Fruit fly (Drosophila melanogaster) whole organism, larva: Measurements from ENCODE around the gene Myt1.
A peak's percentile ranks its signal among the peaks of the same experiment; 100 is the strongest.

Experiments used
- noc ChIP-seq: fragments of 200-800 bp; sonication (Bioruptor generic); optimal IDR thresholded peaks from 3 replicates; lab custom pipeline; 2019; ENCODE audit warnings: missing biosample characterization, mild to moderate bottlenecking, missing genetic modification characterization, moderate library complexity

Gene Myt1

dm6 chr3L:5770817-5771425, 8.5 kb downstream of the Myt1 start:
- peak; percentile 96 for TF ChIP-seq noc

DNA sequence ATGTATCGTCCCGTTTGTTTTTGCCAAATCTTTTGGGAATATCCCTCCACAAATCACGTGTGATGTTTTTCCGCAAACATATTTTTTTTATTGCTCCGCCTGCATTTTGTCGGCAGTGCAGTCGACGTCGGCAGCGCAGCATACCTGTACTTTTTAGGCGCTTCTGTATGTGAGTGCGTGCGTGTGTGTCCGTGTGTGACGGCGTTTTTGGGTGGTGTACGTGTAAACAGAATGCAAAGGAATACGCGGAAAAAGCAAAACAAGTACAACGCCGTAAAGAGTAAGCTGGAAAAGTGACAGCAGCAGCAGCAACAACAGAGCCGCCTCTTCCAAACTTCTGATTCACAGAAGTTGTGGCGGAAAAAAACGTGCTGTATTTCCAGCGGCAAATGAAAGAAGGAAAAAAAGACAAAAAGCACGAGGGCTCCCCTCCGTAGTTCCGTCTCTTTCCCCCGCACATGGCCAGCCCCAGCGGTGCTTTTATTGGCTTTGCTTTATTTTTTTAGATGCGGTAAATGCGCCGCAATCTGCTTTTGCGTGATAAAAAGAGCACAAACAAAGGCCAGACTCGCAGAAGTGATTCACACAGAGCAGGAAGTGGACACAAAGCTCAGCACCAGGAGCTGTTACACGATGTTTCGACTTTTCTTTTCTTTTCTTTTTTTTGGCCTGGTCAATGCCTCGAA, 9.1 kb downstream of the Myt1 start:
- TF ChIP-seq noc: no peak

dm6 chr3L:5768532-5769497, 10.6 kb downstream of the Myt1 start, which contains the start of the genes Ppat-Dpck and scny:
Gene Ppat-Dpck, minus strand, starts transcription at chr3L:5768794.
Gene scny, plus strand, starts transcription at chr3L:5769002.
- TF ChIP-seq noc: peak; percentile 17

DNA sequence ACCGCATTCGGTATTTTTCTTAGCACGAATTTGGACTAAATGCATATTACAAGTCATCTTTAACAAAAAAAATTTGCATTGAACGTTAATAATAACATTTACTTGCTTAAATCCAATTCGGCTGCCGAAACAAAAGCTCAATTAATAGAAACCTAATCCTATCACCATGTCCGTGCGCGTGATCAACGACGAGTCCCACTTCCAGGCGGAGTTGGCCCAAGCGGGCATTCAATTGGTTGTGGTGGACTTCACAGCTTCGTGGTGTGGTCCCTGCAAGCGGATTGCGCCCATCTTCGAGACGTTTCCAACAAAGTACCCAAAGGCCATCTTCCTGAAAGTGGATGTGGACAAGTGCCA, 13.6 kb downstream of the Myt1 start, which contains the start of gene Txl:
Gene Txl, plus strand, starts transcription at position 3 of the 357 bp plus-strand sequence.
- TF ChIP-seq noc: no peak

dm6 chr3L:5764922-5765843, 14.2 kb downstream of the Myt1 start, which contains the start of gene CG10576:
Gene CG10576, minus strand, starts transcription at chr3L:5765702.
- no peak for TF ChIP-seq noc

DNA sequence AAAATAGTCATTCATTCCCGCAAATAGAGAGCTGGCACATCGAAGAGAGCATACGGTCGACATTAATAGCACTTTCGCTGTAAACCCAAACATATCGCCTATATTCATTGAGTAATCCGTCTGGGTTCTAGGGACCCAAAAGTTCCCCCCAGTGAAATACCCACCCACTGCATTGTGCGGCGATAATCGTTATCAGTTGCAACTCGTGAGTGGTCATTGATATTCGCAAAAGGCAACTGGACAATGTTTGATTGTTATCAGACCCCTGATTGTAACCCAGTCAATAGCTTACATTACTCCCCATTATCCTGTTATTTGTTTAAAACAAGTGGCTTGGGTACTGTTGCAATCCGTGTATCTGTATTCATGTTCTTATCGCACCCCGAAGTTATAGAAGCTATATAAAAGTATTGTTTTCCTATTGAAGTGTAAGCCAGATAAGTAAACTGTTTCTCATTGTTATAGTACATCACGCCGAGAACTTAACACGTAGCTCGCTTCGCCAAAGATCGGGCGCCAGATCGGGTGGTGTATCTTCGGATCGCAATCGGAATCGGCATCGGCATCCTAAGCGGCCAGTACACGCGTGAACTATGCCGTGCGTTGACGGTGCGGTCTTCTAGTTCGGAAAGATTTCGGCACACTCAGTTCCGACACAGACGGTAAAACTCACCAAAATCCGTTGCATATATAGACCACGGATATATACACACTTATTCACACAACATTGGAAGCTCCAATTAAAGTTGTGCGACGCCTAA, 25.6 kb downstream of the Myt1 start:
- TF ChIP-seq noc: no peak

DNA sequence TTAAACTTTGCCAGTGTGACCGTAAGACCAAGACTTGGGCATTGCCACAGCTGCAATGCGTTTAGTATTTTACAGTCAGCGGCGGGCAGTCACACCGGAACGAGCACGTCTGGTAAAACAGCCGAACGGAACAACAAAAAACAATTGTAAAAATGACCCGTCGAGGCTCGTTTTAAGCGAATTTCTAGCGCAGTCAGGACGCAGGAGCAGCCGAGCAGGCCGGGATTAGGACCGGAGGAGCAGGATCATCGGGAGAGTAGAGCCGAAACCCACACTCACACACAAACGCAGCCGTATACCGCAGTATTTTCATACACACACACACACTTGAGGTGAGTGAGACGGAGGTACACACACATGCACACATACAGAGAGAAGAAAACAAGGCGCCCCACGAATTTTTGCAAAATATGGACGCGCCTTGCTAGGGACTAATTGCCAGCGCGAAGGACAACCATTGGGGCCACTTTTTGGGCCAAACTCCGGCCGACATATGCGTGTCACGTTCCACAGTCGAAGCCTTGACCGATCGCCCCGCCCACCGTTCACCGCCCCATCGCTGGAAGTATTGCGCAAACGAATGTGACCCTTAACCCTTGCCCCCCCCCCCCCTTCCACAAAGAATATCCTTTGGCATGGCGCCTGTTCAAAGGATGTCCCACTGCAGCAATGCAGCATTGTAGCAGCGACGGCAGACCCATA, 26.3 kb downstream of the Myt1 start, which contains the start of gene Usp47:
Gene Usp47, plus strand, starts transcription at position 71 of the 702 bp plus-strand sequence.
- peak; percentile 13 for TF ChIP-seq noc

dm6 chr3L:5751740-5752579, 27.4 kb downstream of the Myt1 start, which contains the start of gene DnaJ-1:
Gene DnaJ-1, minus strand, starts transcription at chr3L:5752189.
- TF ChIP-seq noc: peak; percentile 50

dm6 chr3L:5751417-5751739, 28.0 kb downstream of the Myt1 start:
- no peak for TF ChIP-seq noc

DNA sequence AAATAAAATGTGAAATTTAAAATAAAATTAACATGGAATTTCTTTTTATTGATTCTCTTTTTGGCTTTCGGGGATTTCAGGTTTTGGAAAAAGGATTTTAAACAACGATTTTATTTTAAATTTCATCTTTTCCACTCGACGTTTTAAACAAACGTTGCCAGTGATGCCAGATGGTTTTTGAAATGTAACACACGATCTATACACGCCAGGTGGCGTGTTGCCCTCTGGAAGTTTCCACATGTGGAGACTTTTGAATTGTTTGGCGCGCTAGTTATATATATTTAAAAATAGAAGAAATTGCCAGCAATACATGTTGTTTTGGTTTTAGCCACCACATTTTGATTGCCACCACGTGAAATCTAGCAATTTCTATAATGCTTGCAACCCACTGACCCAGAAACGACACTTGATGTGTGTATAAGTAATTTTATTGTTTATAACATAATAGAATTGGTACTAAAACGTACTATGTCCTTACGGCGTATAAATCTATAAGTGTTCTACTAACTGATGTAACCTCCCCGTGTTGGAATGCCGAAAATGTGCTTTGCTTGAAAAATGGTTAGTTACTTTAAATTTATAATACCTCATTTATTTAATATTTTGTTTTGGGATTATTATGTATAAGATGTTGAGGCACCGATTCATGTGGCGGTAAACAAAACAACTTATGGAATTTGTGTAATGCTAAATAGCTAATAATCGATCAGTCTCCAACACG, 29.6 kb downstream of the Myt1 start:
- TF ChIP-seq noc: no peak

DNA sequence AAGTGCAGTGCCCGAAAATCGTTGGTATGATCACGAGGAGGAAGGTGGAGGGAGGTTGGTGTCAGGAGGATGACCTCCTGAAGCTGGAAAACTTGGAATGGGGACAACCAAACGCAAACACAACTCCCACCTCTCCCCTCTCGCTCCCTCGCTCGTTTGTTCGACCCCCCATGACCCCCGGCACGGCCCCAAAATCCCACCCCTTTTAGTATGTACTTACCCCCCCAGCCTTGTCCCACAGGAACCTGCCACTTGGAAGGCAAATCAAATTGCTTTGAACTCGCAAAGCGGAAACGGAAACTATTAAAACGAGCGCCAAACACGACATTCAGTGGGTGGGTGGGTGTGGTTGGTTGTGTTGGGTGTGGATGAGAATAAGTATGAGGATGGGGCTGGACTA, 47.8 kb downstream of the Myt1 start:
- TF ChIP-seq noc: no peak
